Worm (Caenorhabditis elegans): ENCODE measurements around the gene F08F1.4.

DNA sequence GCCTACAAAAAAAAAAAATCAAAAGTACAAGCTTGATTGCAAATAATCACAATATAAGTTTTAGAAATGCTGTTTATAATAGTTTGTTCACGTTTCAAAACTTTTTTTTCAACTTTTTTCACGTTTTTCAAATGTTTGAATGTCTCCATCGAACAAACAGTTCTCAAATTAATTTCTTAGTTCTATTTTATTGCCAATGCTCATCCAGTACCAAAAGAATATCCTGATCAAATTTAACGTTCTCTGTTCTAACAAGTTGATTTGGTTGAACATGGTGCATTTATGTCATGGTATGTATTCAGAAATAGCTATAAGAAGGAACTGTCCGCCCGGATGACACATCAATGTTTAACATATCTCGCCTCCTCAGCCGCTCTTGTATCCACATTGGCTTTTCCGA is 19.1 kb downstream of the F08F1.4 start, which contains the start of gene kin-9:
- no peak for TF ChIP-seq ref-1 (GFP tag; conservative IDR thresholded peaks at IDR 0.05)
- no peak for TF ChIP-seq flt-1 (GFP tag; IDR thresholded peaks at IDR 0.05)
- no peak for TF ChIP-seq ztf-29 (GFP tag; IDR thresholded peaks at IDR 0.05)
- TF ChIP-seq klf-2 (GFP tag; conservative IDR thresholded peaks at IDR 0.05), result no peak
